Fruit fly (Drosophila melanogaster): ENCODE results near the gene CAH5.

Gene CAH5

DNA sequence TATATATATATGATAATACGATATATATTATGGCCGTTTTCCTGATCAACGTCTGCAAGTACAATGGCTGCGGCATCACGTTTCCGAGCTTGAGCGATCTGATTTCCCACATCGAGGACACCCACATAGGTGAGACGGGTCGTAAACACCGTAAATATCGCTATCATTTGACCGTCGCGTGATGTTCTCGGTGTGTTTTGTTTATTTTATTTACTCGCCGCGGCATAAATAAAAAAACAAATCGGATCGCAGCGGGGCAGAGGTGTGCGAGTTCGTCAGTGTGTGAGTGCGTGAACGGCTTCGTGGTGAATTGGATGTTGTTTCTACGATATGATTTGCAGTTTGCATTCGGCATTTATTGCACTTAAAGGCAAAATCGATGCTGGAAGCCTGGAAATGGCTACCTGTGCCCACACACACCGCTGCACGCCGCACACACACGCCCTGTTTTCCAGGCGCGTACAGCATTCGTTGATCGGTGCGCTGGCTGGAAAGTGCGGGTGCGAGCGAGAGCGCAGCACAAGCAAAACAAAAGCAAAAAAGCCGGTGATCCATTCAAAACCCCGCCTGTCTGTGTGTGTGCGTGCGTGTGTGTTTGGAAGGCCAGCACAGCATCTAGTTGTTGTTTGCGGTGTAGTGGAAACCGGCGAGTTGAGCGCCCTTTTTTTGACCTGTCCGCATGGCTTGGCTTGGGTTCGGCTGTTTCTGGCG is 40.9 kb upstream of the CAH5 start (continued):
- no peak for TF ChIP-seq B-H2 (GFP tag; optimal IDR thresholded peaks at IDR 0.05)
- no peak for TF ChIP-seq gsb (GFP tag; IDR thresholded peaks at IDR 0.05)
- TF ChIP-seq da (GFP tag; optimal IDR thresholded peaks at IDR 0.05): no peak
- TF ChIP-seq B-H1 (GFP tag; IDR thresholded peaks at IDR 0.05): no peak
- TF ChIP-seq CG4854 (GFP tag; optimal IDR thresholded peaks at IDR 0.05): no peak
- peak; percentile 20 for TF ChIP-seq CG12659 (GFP tag; optimal IDR thresholded peaks at IDR 0.05)
- TF ChIP-seq Nf-YB (GFP tag; optimal IDR thresholded peaks at IDR 0.05): peak; percentile 32
- no peak for TF ChIP-seq CG10321 (GFP tag; IDR thresholded peaks at IDR 0.05)
- no peak for TF ChIP-seq Aef1 (GFP tag; IDR thresholded peaks at IDR 0.05)
- peak; percentile 38 for TF ChIP-seq ftz-f1 (GFP tag; optimal IDR thresholded peaks at IDR 0.05)
- TF ChIP-seq CG8478 (optimal IDR thresholded peaks at IDR 0.05): peak; percentile 56
- peak; percentile 89 for TF ChIP-seq CG7987 (GFP tag; optimal IDR thresholded peaks at IDR 0.05)
- TF ChIP-seq Dll (GFP tag; IDR thresholded peaks at IDR 0.05; ENCODE audit: partially characterized antibody): no peak
- peak; percentile 38 for TF ChIP-seq corto (GFP tag; optimal IDR thresholded peaks at IDR 0.05)
- TF ChIP-seq Atf3 (GFP tag; optimal IDR thresholded peaks at IDR 0.05): no peak
- TF ChIP-seq sc (optimal IDR thresholded peaks at IDR 0.05): no peak
- no peak for TF ChIP-seq sc (GFP tag; optimal IDR thresholded peaks at IDR 0.05)
- TF ChIP-seq CG12155 (GFP tag; optimal IDR thresholded peaks at IDR 0.05): peak; percentile 88
- peak; percentile 39 for TF ChIP-seq CG4328 (GFP tag; optimal IDR thresholded peaks at IDR 0.05)
- no peak for TF ChIP-seq ind (GFP tag; optimal IDR thresholded peaks at IDR 0.05)
- TF ChIP-seq zen (tag; optimal IDR thresholded peaks at IDR 0.05): peak; percentile 3
- no peak for TF ChIP-seq CG17612 (GFP tag; IDR thresholded peaks at IDR 0.05)
- TF ChIP-seq Lhr (GFP tag; optimal IDR thresholded peaks at IDR 0.05): no peak
- peak; percentile 5 for TF ChIP-seq sug (tag; optimal IDR thresholded peaks at IDR 0.05)
- TF ChIP-seq slbo (GFP tag; IDR thresholded peaks at IDR 0.05): no peak
- peak; percentile 26 for TF ChIP-seq CG12769 (tag; optimal IDR thresholded peaks at IDR 0.05)
- TF ChIP-seq CG2202 (tag; optimal IDR thresholded peaks at IDR 0.05): no peak
- TF ChIP-seq CG1603 (tag; optimal IDR thresholded peaks at IDR 0.05): no peak
- TF ChIP-seq CG17359 (tag; optimal IDR thresholded peaks at IDR 0.05): peak; percentile 13
- TF ChIP-seq CG2678 (tag; optimal IDR thresholded peaks at IDR 0.05): peak; percentile 4

DNA sequence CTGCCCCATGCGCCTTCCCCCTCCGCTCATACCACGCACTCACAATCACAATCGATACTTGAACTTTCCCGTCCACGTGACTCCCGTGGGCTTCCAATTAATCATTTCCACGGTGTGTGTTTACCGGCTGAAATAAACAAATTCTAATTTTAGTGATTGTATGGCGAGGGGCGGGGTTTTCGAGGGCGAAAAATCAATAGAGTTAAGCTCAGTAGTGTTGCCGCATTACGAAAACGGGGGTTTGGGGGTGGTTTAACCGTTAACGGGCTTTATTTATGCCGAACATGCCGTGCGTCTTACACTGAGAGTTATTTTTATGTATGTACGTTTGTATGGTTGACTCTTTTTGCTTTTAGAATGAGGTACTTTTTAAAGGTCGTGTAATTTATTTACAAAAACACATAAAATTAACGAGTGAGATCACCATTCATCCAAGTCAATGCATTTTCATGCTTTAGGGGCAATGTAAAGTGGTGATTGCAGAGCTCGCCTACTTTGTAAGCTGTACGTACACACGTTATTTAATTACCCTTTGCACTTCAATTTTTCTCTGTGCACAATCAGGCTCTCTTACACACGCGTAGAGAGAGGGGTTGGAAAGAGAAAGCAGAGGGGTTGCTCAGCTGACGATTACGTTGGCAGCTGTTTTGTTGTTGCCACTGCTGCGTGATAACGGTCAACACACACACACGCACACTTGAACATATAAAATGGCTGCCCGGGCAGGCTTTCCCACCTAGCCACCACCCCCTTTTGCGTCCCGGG is 40.1 kb upstream of the CAH5 start:
- TF ChIP-seq CG5245 (GFP tag; optimal IDR thresholded peaks at IDR 0.05) (peak; percentile 55), Mad (GFP tag; optimal IDR thresholded peaks at IDR 0.05) (peak; percentile 65), CG5953 (GFP tag; IDR thresholded peaks at IDR 0.05) (no peak), Asciz (GFP tag; optimal IDR thresholded peaks at IDR 0.05) (peak; percentile 74), luna (GFP tag; optimal IDR thresholded peaks at IDR 0.05) (peak; percentile 74), CG7963 (GFP tag; IDR thresholded peaks at IDR 0.05; ENCODE audit: partially characterized antibody) (no peak), ac (GFP tag; optimal IDR thresholded peaks at IDR 0.05) (peak; percentile 77), Ssrp (tag; optimal IDR thresholded peaks at IDR 0.05) (peak; percentile 82), gfzf (GFP tag; optimal IDR thresholded peaks at IDR 0.05) (no peak), Six4 (GFP tag; optimal IDR thresholded peaks at IDR 0.05) (peak; percentile 71), YL-1 (GFP tag; optimal IDR thresholded peaks at IDR 0.05) (peak; percentile 28), h (optimal IDR thresholded peaks at IDR 0.05) (no peak), CG8478 (optimal IDR thresholded peaks at IDR 0.05) (no peak), CG3847 (GFP tag; IDR thresholded peaks at IDR 0.05) (no peak), Dref (GFP tag; IDR thresholded peaks at IDR 0.05) (no peak), seq (GFP tag; IDR thresholded peaks at IDR 0.05) (no peak), Doc3 (GFP tag; IDR thresholded peaks at IDR 0.05; ENCODE audit: partially characterized antibody) (no peak), CG15601 (tag; optimal IDR thresholded peaks at IDR 0.05) (peak; percentile 69), HmgZ (tag; optimal IDR thresholded peaks at IDR 0.05) (peak; percentile 85), CG11093 (GFP tag; IDR thresholded peaks at IDR 0.05) (peak; percentile 66; the same call in 2 of the 3 replicates), cato (GFP tag; optimal IDR thresholded peaks at IDR 0.05; ENCODE audit: borderline replicate concordance) (peak; percentile 53)
